Fruit fly (Drosophila melanogaster) whole organism, prepupa: ENCODE results near the gene Hsp67Ba.

Experiments
- CG11294 ChIP-seq: fragments of 200-800 bp; sonication (Bioruptor generic); IDR thresholded peaks from 2 replicates; pipeline ENCODE4 v1.3.6; 2022; ENCODE audit warnings: missing biosample characterization, missing genetic modification characterization
- CG11902 ChIP-seq: fragments of 200-800 bp; sonication (Bioruptor generic); optimal IDR thresholded peaks from 3 replicates; lab custom pipeline; 2016; ENCODE audit warnings: missing biosample characterization, missing genetic modification characterization
- CG15336 ChIP-seq: fragments of 200-800 bp; sonication (Bioruptor generic); IDR thresholded peaks from 2 replicates; pipeline ENCODE4 v1.3.6; 2022; ENCODE audit warnings: missing biosample characterization, missing genetic modification characterization
- CG16779 ChIP-seq: fragments of 200-800 bp; sonication (Bioruptor generic); optimal IDR thresholded peaks from 3 replicates; lab custom pipeline; 2017; ENCODE audit warnings: missing biosample characterization, mild to moderate bottlenecking, missing genetic modification characterization
- CG3032 ChIP-seq: fragments of 200-800 bp; optimal IDR thresholded peaks from 2 replicates; lab custom pipeline; 2019; ENCODE audit warnings: missing biosample characterization, mild to moderate bottlenecking, missing genetic modification characterization, moderate library complexity
- CG31627 ChIP-seq: fragments of 200-800 bp; sonication (Bioruptor generic); optimal IDR thresholded peaks from 3 replicates; lab custom pipeline; 2016; ENCODE audit warnings: missing biosample characterization, missing genetic modification characterization
- CG32006 ChIP-seq: fragments of 200-800 bp; sonication (Bioruptor generic); optimal IDR thresholded peaks from 3 replicates; lab custom pipeline; 2017; ENCODE audit warnings: missing biosample characterization, mild to moderate bottlenecking, missing genetic modification characterization
- CG34406 ChIP-seq: fragments of 200-800 bp; sonication (Bioruptor generic); optimal IDR thresholded peaks from 3 replicates; lab custom pipeline; 2016; ENCODE audit warnings: missing biosample characterization, missing genetic modification characterization
- CG3919 ChIP-seq: fragments of 200-800 bp; sonication (Bioruptor generic); optimal IDR thresholded peaks from 3 replicates; lab custom pipeline; 2016; ENCODE audit warnings: missing biosample characterization, missing genetic modification characterization
- CG4318 ChIP-seq: fragments of 200-800 bp; sonication (Bioruptor generic); optimal IDR thresholded peaks from 3 replicates; lab custom pipeline; 2017; ENCODE audit warnings: missing biosample characterization, mild to moderate bottlenecking, missing genetic modification characterization
- CG6276 ChIP-seq: fragments of 200-800 bp; sonication (Bioruptor generic); optimal IDR thresholded peaks from 2 replicates; lab custom pipeline; 2017; ENCODE audit warnings: missing biosample characterization, mild to moderate bottlenecking, missing genetic modification characterization
- CG6792 ChIP-seq: fragments of 200-800 bp; sonication (Bioruptor generic); optimal IDR thresholded peaks from 3 replicates; lab custom pipeline; 2016; ENCODE audit warnings: missing biosample characterization, missing genetic modification characterization
- CG6808 ChIP-seq: fragments of 200-800 bp; sonication (Bioruptor generic); optimal IDR thresholded peaks from 3 replicates; lab custom pipeline; 2017; ENCODE audit warnings: missing biosample characterization, missing genetic modification characterization, mild to moderate bottlenecking, moderate library complexity, missing genetic modification reagents
- CG8119 ChIP-seq: fragments of 200-800 bp; sonication (Bioruptor generic); IDR thresholded peaks from 3 replicates; pipeline ENCODE4 v1.3.6; 2022; ENCODE audit warnings: missing biosample characterization, missing genetic modification characterization
- CG8319 ChIP-seq: fragments of 200-800 bp; sonication (Bioruptor generic); optimal IDR thresholded peaks from 3 replicates; lab custom pipeline; 2016; ENCODE audit warnings: missing biosample characterization, missing genetic modification characterization
- CG8632 ChIP-seq: fragments of 200-800 bp; sonication (Bioruptor generic); optimal IDR thresholded peaks from 3 replicates; lab custom pipeline; 2016; ENCODE audit warnings: missing biosample characterization, missing genetic modification characterization
- Eip75B ChIP-seq: fragments of 200-800 bp; sonication (Bioruptor generic); optimal IDR thresholded peaks from 3 replicates; lab custom pipeline; 2016; ENCODE audit warnings: missing biosample characterization, missing genetic modification characterization
- Ets21C ChIP-seq: fragments of 200-800 bp; sonication (Bioruptor generic); optimal IDR thresholded peaks from 3 replicates; lab custom pipeline; 2016; ENCODE audit warnings: missing biosample characterization, missing genetic modification characterization
- Ets96B ChIP-seq: fragments of 200-800 bp; optimal IDR thresholded peaks from 2 replicates; lab custom pipeline; 2019; ENCODE audit warnings: missing biosample characterization, mild to moderate bottlenecking, missing genetic modification characterization, moderate library complexity
- Gug ChIP-seq: fragments of 200-800 bp; sonication (Bioruptor generic); IDR thresholded peaks from 2 replicates; pipeline ENCODE4 v1.3.6; 2022; ENCODE audit warnings: missing biosample characterization, missing genetic modification characterization
- Hr38 ChIP-seq: sonication (Bioruptor generic); optimal IDR thresholded peaks from 2 replicates; lab custom pipeline; 2016; ENCODE audit warnings: missing biosample characterization, missing genetic modification characterization
- Hr39 ChIP-seq: fragments of 200-800 bp; sonication (Bioruptor generic); optimal IDR thresholded peaks from 2 replicates; lab custom pipeline; 2016; ENCODE audit warnings: missing biosample characterization, missing genetic modification characterization
- Lpt ChIP-seq: fragments of 200-800 bp; sonication (Bioruptor generic); optimal IDR thresholded peaks from 3 replicates; lab custom pipeline; 2016; ENCODE audit warnings: missing biosample characterization, missing genetic modification characterization
- Met ChIP-seq: fragments of 200-800 bp; sonication (Bioruptor generic); optimal IDR thresholded peaks from 3 replicates; lab custom pipeline; 2016; ENCODE audit warnings: missing biosample characterization, missing genetic modification characterization
- OdsH ChIP-seq: fragments of 200-800 bp; sonication (Bioruptor generic); optimal IDR thresholded peaks from 3 replicates; lab custom pipeline; 2016; ENCODE audit warnings: missing biosample characterization, missing genetic modification characterization
- Smox ChIP-seq: fragments of 200-800 bp; sonication (Bioruptor generic); optimal IDR thresholded peaks from 3 replicates; lab custom pipeline; 2016; ENCODE audit warnings: missing biosample characterization, missing genetic modification characterization
- Sox102F ChIP-seq: fragments of 200-800 bp; sonication (Bioruptor generic); optimal IDR thresholded peaks from 2 replicates; lab custom pipeline; 2016; ENCODE audit warnings: missing biosample characterization, mild to moderate bottlenecking, missing genetic modification characterization
- Sox14 ChIP-seq: fragments of 200-800 bp; sonication (Bioruptor generic); optimal IDR thresholded peaks from 3 replicates; lab custom pipeline; 2016; ENCODE audit warnings: missing biosample characterization, missing genetic modification characterization
- Sox15 ChIP-seq: fragments of 200-800 bp; sonication (Bioruptor generic); optimal IDR thresholded peaks from 3 replicates; lab custom pipeline; 2016; ENCODE audit warnings: missing biosample characterization, missing genetic modification characterization
- achi ChIP-seq: fragments of 200-800 bp; sonication (Bioruptor generic); optimal IDR thresholded peaks from 3 replicates; lab custom pipeline; 2016; ENCODE audit warnings: missing biosample characterization, missing genetic modification characterization
- acj6 ChIP-seq: fragments of 200-800 bp; sonication (Bioruptor generic); optimal IDR thresholded peaks from 3 replicates; lab custom pipeline; 2016; ENCODE audit warnings: missing biosample characterization, missing genetic modification characterization
- cyc ChIP-seq: fragments of 200-800 bp; sonication (Bioruptor generic); optimal IDR thresholded peaks from 3 replicates; lab custom pipeline; 2016; ENCODE audit warnings: missing biosample characterization, missing genetic modification characterization
- dac ChIP-seq: fragments of 200-800 bp; sonication (Bioruptor generic); optimal IDR thresholded peaks from 2 replicates; lab custom pipeline; 2017; ENCODE audit warnings: missing biosample characterization, mild to moderate bottlenecking, missing genetic modification characterization
- fd85E ChIP-seq: fragments of 200-800 bp; sonication (Bioruptor generic); optimal IDR thresholded peaks from 3 replicates; lab custom pipeline; 2016; ENCODE audit warnings: missing biosample characterization, missing genetic modification characterization
- fkh ChIP-seq: fragments of 200-800 bp; sonication (Bioruptor generic); optimal IDR thresholded peaks from 3 replicates; lab custom pipeline; 2017; ENCODE audit warnings: missing biosample characterization, mild to moderate bottlenecking, missing genetic modification characterization, moderate library complexity
- lz ChIP-seq: fragments of 200-800 bp; sonication (Bioruptor generic); optimal IDR thresholded peaks from 3 replicates; lab custom pipeline; 2016; ENCODE audit warnings: missing biosample characterization, missing genetic modification characterization
- net ChIP-seq: fragments of 200-800 bp; sonication (Bioruptor generic); optimal IDR thresholded peaks from 3 replicates; lab custom pipeline; 2016; ENCODE audit warnings: missing biosample characterization, missing genetic modification characterization
- pdm3 ChIP-seq: fragments of 200-800 bp; sonication (Bioruptor generic); optimal IDR thresholded peaks from 3 replicates; lab custom pipeline; 2016; ENCODE audit warnings: missing biosample characterization, missing genetic modification characterization
- spab ChIP-seq: fragments of 200-800 bp; sonication (Bioruptor generic); optimal IDR thresholded peaks from 2 replicates; lab custom pipeline; 2017; ENCODE audit warnings: missing biosample characterization, mild to moderate bottlenecking, missing genetic modification characterization, missing genetic modification reagents
- ss ChIP-seq, 2 experiments: fragments of 200-800 bp; sonication (Bioruptor generic); optimal IDR thresholded peaks; 2 replicates in 1 of 2; 3 replicates in 1 of 2; lab custom pipeline; 2017 to 2018; ENCODE audit warnings: mild to moderate bottlenecking in 2 of 2, missing biosample characterization in 2 of 2, missing genetic modification characterization in 2 of 2, moderate library complexity in 1 of 2
- topi ChIP-seq: fragments of 200-800 bp; sonication (Bioruptor generic); optimal IDR thresholded peaks from 3 replicates; lab custom pipeline; 2016; ENCODE audit warnings: missing biosample characterization, missing genetic modification characterization
- vri ChIP-seq: fragments of 200-800 bp; sonication (Bioruptor generic); optimal IDR thresholded peaks from 3 replicates; lab custom pipeline; 2016; ENCODE audit warnings: missing biosample characterization, mild to moderate bottlenecking, missing genetic modification characterization

Gene Hsp67Ba

DNA sequence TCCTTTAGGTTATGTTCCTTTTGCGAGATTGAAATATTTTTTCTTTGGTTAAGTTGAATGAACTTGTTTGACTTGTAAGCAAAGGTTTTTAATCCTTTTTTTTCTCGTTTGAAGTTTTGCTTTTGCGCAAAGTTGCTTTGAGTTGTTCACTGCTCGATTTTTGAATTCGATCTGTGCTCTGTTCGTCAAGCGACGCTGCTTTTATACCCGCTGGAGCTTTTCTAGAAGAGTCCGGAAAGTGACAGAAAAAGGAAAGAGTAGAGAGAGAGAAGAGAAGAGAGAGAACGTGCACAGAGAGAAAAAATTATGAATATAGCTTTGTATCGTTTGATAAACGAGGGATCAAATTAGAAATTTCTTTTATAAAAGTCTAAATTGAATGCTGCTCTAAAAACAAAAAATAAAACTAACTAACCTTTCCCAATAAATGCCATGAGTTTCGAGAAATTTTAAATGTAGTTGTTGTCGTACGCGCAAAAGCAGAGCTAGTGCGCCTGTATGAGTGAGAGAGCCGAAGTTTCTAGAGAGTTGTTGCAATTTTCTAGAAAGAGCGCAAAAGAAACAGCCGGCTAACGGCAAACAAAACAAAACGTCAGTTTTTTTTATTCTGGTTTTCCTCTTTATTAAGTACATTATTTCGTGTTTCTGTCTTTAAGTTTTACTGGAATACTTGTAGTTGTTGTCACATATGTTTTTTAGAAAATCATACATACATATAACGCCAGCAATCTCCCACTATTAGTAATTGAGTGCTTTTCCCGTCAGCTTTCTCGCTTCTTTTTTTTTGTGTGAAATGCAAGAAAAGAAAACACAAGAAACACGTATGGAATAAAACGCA is 1.9 kb downstream of the Hsp67Ba start, which contains the start of gene Hsp26 (continued):
- TF ChIP-seq CG3919 (GFP tag; lab: Kevin White, UChicago) (peak; percentile 94), CG6808 (GFP tag; lab: Kevin White, UChicago) (peak; percentile 89), Met (GFP tag; lab: Kevin White, UChicago) (peak; percentile 94), cyc (GFP tag; lab: Kevin White, UChicago) (peak; percentile 89), Sox15 (GFP tag; lab: Kevin White, UChicago) (peak; percentile 79), CG31627 (GFP tag; lab: Kevin White, UChicago) (peak; percentile 90), net (GFP tag; lab: Kevin White, UChicago) (peak; percentile 96), CG8632 (GFP tag; lab: Kevin White, UChicago) (peak; percentile 95), fd85E (GFP tag; lab: Kevin White, UChicago) (peak; percentile 88), CG34406 (peak; percentile 92), CG6276 (GFP tag; lab: Kevin White, UChicago) (peak; percentile 83), CG16779 (tag; lab: Kevin White, UChicago) (peak; percentile 87), achi (GFP tag; lab: Kevin White, UChicago) (peak; percentile 93), OdsH (peak; percentile 96), CG6792 (GFP tag; lab: Kevin White, UChicago) (peak; percentile 96), Smox (peak; percentile 94), CG32006 (GFP tag; lab: Kevin White, UChicago) (peak; percentile 93), spab (peak; percentile 79), acj6 (GFP tag; lab: Kevin White, UChicago) (peak; percentile 95), CG3032 (peak; percentile 75), fkh (peak; percentile 31), Sox102F (GFP tag; lab: Kevin White, UChicago) (peak; percentile 94)

DNA sequence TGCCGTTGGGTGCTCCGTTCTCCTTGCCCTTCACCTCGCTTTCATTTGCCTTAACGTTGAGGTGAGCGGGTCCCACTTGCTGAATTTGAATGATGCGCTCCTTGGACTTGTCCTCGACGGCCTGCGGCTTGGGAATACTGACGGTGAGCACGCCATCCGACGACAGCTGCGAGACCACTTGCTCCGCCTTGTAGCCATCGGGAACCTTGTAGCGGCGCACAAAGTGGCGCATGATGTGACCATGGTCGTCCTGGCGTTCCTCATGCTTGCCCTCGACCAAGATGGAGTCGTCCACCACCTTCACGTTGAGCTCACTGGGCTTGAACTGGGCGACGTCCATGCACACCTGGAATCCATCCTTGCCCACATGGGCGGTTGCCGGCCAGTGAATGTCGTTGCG is 2.8 kb downstream of the Hsp67Ba start:
- TF ChIP-seq Sox14 (GFP tag; lab: Kevin White, UChicago) (no peak), CG16779 (tag; lab: Kevin White, UChicago) (no peak), dac (GFP tag; lab: Kevin White, UChicago) (no peak), pdm3 (GFP tag; lab: Kevin White, UChicago) (no peak), CG6808 (GFP tag; lab: Kevin White, UChicago) (no peak), CG11294 (no peak), net (GFP tag; lab: Kevin White, UChicago) (no peak), fkh (no peak), Gug (GFP tag; lab: Robert Waterston, UW) (no peak), Eip75B (no peak), Lpt (GFP tag; lab: Kevin White, UChicago) (no peak), achi (GFP tag; lab: Kevin White, UChicago) (no peak), fd85E (GFP tag; lab: Kevin White, UChicago) (no peak), CG3032 (no peak), Hr39 (no peak), Sox102F (GFP tag; lab: Kevin White, UChicago) (no peak), acj6 (GFP tag; lab: Kevin White, UChicago) (no peak), lz (GFP tag; lab: Kevin White, UChicago) (no peak)
- TF ChIP-seq, all 60 proteins: peak for 0

DNA sequence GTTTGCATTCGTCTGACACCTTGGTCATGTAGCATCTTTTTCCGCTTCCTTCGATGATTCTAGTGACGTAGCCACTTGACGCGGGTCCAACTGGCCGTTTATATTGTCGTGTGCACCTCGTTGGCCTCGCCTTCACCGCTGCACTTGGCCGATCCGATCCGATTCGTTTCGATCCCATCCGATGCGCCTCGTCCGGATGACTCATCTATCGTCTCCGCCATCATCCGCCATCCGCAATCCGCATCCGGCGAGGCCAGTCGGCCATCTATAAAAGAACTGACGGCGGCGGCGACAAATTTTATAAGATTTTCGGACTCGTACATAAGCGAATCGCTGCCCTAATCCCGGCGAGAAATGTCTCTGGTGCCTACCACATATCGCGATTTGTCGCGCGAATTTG is 4.2 kb downstream of the Hsp67Ba start, which contains the start of gene CG4461:
CG4461 (plus strand) TSS at position 301 of the 400 bp plus-strand sequence.
- TF ChIP-seq CG11294 (no peak), CG8119 (no peak), net (GFP tag; lab: Kevin White, UChicago) (no peak), CG15336 (no peak), Sox14 (GFP tag; lab: Kevin White, UChicago) (no peak), topi (no peak), cyc (GFP tag; lab: Kevin White, UChicago) (no peak), CG8319 (GFP tag; lab: Kevin White, UChicago) (no peak), fkh (no peak), CG11902 (GFP tag; lab: Kevin White, UChicago) (no peak), Ets21C (GFP tag; lab: Kevin White, UChicago) (no peak), vri (GFP tag; lab: Kevin White, UChicago) (no peak), ss (GFP tag; optimal IDR thresholded peaks at IDR 0.05; lab: Kevin White, UChicago) (no peak), dac (GFP tag; lab: Kevin White, UChicago) (no peak), Ets96B (tag; lab: Kevin White, UChicago) (no peak), Sox102F (GFP tag; lab: Kevin White, UChicago) (no peak), Hr38 (GFP tag; lab: Kevin White, UChicago) (no peak), lz (GFP tag; lab: Kevin White, UChicago) (no peak), CG4318 (GFP tag; lab: Kevin White, UChicago) (no peak)
- TF ChIP-seq, all 60 proteins: peak for 0
